Worm (Caenorhabditis elegans) whole organism, dauer: ENCODE data around the gene ttr-54.

Source experiments
- unc-62 ChIP-seq: sonication (generic microtip); optimal IDR thresholded peaks from 2 replicates; lab custom pipeline; 2017; ENCODE audit warnings: missing biosample characterization, missing genetic modification reagents, missing genetic modification characterization

ttr-54 gene

DNA sequence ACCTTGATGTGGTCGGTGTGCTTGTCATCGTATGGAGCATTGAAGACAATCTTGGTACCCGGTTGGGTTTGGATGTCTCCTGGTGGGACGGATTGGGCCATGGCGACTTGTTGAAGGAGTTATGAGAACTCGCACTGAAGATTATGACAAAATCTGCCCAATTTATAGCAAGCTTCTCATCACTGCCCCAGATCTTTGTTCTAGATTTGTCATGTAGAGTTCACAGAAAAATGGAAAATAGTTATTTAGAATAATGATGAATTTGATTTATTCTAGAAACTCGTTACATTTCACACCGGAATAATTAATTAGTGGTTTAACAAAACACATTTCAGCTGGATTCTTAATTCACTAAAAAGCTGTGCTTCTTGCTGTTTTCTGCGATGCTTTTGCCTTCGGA lies 11.9 kb upstream of the ttr-54 start, which contains the start of gene msp-38:
TSS of gene msp-38 (minus strand) at position 101 of the 400 bp plus-strand sequence.
- TF ChIP-seq unc-62 = no peak

DNA sequence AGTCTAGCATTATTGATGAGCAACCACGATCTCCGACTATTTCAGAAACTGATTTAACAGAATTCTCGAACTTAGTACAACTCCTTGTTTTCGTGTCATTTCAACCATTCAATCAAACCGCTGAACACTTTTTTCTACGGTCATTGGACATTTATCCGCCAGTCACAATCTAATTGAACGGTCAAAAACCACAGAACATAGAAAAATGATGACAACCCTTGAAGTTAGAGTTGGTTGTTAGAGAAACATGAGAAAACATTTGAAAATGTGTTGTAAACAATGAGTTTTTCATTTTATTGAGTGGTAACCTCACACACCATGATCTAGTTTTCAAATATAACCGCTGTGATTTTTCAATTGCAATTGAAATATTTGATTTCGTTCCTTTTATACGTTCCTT lies 11.1 kb upstream of the ttr-54 start:
- TF ChIP-seq unc-62 = no peak

DNA sequence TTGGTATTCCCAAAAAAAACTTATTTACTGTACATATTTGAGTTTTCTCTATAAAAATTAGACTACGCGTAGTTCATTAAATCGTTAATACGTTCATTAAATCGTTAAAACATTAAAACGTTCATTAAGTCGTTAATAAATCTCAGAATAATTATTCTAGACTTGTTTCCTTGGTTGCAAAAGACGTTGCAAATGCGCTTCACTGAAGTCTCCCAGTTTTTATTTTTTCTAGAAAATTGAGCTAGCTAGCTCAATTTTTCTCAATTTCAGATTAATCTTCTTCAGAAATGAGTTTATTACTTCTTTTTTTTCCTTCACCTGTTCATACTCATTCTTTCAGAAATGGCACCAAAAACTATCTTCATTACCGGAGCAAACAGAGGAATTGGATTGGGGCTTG lies 10.7 kb upstream of the ttr-54 start:
- no peak for TF ChIP-seq unc-62

DNA sequence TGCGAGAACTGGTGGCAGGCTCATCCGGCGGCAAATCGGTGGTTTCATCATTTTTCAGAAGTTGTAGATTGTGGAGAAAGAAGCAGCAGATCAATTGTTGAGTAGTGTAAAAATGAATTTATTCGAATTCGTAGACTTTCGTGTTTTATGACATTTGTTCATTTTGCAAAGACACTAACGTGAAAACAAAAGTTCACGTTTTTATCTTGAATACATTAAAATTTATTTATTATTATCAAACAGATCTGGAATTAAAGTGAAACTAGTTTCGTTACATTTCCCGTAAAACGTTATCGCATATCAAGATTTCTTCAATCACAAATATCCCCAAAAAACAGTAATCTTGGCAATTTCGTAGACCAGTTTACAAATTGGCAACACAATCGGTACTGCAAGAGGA lies 8.7 kb upstream of the ttr-54 start, which contains the start of gene T14G10.8:
TSS of gene T14G10.8 (minus strand) at position 101 of the 400 bp plus-strand sequence.
- TF ChIP-seq unc-62 = no peak

DNA sequence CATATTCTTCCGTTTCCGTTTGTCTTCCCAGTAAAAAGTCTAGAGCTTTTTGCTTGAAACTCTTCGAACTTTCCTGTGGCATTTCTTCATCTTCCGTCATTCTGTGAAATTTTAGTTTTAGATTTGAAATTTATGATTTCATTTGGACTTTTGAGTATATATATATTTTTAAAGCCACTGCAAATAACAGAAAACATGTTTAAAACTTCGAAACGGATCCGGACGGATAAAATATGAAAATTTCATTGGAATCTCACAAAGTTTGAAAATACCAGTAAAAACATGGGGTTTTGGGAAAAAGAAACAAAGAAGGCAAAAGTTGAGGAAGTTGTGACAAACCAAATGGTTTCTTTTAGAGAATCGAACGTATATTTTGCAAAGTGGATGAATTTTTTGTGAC lies 6.6 kb upstream of the ttr-54 start, which contains the start of gene pigs-1:
TSS of gene pigs-1 (minus strand) at position 101 of the 400 bp plus-strand sequence.
- TF ChIP-seq unc-62 = no peak

DNA sequence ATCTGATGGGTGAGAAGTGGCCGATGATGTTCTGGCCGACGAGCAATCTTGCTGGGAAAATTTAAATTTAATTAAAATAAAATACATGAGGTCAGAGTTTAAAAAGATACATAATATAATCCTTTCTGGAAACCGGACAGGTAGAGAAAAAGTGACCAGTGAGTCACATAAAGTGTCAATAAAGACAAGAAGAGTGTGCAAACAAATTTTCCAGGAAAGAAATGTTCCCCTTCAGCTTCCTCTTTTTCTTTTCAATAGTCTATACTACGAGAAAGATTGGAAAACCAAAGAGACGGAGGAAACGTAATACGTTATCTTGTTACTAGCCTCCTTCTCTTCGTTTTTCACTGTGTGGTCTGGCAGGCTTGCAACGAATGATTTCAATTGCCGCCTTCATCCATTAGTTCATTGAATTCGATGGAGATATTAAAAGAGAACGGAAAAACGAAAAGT lies 5.0 kb upstream of the ttr-54 start, which contains the start of gene tsp-12:
TSS of gene tsp-12 (minus strand) at position 51 of the 453 bp plus-strand sequence.
- TF ChIP-seq unc-62 = no peak

DNA sequence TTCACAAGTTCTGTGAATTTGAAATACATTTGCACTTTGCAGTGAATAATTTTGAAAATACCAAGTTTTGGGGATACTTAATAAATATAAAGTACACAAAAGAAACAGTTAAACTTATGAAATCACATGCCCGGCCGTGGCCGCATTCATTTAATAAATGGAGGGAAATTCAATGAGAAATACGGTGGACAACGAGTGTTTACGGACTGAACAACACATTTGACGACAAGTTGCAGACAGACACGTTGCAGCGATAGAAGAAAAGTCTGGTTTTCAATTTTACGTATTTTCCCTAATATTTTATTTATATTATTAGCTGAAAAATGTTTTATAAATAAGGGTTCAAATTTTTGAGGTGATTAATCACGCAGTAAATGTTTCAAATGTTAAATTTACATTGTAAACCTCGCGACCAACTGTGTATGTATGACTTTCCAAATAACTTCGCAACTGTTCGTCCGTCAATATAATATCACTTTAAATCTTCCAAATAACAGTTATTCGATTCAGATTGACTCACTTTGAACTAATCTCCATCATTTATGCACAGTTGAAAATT lies 4.1 kb upstream of the ttr-54 start, which contains the start of gene copg-1:
TSS of gene copg-1 (plus strand) at position 509 of the 559 bp plus-strand sequence.
- no peak for TF ChIP-seq unc-62

DNA sequence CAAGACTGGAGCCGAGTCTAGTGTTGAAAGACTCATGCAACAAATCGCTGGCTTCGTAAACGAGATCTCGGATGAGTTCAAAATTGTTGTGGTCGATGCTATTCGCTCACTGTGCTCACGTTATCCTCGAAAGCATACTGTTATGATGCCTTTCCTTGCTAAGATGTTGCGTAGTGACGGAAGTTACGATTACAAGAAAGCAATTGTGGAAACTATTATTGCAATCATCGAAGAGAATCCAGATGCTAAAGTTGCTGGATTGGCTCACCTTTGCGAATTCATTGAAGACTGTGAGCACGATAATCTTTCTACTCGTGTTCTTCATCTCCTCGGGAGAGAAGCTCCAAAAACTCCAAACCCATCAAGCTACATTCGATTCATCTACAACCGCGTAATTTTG lies 2.1 kb upstream of the ttr-54 start:
- TF ChIP-seq unc-62 = no peak

DNA sequence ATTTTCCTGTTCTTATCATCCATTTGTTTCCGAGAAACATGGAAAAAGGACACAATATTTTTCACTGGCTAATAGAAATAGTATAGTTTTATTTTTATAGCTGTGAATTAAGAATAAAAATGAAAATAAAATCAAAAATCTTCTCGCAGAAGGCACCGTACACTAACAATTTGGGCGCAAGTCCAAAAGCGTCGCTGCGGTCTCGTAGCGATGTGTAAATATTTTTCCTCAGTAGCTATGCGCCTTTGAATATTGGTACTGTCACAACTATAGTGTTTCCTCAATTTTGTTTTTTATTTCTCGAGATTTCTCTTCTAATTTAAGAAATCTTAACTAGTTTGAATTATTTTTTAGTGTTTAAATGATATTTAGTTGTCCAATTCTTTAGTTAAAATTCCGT lies 1.5 kb downstream of the ttr-54 start:
- no peak for TF ChIP-seq unc-62

DNA sequence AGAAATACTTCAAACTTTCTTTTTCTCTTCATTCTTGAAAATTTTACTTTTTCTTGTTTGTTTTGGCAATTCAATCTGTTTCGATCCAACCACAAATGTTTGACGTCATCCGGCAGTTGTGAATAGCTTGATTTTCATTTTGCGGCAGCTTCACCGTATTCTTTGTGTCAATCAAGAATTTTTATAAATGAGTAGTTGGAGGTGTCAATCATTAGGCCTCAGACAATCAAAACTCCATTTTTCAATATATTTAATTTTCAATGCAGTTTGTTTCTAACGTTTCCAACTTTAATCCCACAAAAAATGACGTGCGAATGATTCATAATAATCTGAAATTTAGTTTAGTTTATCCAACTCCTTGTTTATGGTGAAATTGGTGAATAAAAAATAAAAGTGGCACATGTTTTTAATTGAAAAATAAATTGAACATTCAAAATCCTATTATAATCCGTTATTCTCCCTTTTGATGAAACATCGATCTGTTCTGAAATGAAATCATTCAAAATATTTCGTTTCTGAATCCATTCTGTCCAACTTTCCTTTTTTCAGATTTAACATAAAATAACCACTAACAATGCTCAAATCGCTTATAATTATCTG lies 2.0 kb downstream of the ttr-54 start, which contains the start of gene ttr-53:
TSS of gene ttr-53 (plus strand) at position 550 of the 600 bp plus-strand sequence.
- TF ChIP-seq unc-62 = no peak

DNA sequence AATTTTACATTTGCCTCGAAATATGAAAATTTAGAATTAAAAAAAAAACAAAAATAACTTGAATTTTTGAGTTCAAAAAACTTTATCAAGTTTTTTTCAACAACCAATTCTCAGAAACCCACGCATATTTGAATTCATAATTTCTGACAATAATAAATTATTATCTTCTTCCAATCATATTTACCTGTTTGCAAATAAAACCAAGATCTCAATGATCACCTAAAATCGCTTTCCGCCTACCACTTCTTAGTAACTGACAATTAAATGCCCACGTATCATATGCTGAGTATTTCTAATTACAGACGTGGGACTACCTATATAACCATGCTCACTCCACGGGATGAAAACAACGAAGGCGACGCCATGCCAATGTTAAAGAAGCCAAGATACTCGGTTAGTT lies 6.1 kb downstream of the ttr-54 start, which contains the start of gene pps-1:
TSS of gene pps-1 (plus strand) at position 301 of the 400 bp plus-strand sequence.
- TF ChIP-seq unc-62 = no peak

DNA sequence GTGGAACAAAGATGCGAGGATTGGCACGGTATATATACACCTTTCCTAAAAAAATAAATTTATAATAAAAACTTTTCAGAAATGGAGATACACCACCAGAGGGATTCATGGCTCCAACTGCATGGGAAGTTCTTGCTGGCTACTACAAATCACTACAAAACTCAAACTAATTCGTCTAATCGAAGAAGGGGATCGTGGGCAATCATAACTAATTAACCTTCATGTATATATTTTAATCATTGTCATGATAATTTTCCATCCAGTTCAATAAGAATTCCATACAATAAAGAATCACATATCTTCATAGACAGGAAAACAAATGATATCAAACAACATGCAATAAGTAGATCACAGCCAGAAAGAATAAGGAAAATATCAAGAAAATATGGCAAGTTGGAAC lies 8.5 kb downstream of the ttr-54 start:
- TF ChIP-seq unc-62 = no peak

DNA sequence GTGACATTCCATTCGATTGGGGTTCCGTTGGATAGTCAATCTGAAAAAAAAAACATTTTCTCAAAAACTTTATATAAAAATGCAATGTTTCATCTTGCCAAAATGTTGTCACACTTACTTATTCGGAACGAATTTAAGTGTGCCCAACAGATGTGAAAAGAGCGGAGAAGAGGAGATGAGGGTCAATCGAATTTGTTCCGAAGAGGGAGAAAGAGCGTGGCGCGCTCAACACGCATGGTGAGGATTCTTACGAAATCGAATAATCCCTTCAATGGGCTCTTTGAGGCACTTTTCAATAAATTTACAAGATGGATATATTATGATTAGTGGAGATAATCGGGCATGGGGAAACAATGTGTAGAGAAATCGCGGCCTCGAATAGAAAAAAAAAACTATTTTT lies 15.2 kb downstream of the ttr-54 start:
- TF ChIP-seq unc-62 = no peak

DNA sequence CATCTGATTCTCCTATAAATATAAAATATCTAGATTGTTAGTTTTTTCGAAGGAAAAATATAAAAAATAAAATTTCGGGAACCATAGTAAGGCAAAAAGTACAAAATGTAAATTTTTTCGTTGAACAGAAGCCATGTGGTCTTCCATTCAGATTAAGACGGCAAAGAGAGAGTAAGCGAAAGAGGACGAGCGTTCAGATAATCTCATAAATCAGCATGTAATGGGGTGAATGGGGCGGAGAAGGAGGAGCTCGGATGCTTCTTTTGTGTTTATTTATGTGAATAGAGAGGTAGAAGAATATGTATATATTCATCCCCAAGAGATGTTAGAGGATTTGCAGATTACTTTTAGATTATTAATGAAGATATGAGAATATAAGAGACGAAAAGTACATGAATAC lies 18.8 kb downstream of the ttr-54 start, which contains the start of gene pxf-1:
TSS of gene pxf-1 (minus strand) at position 14 of the 400 bp plus-strand sequence.
- no peak for TF ChIP-seq unc-62

DNA sequence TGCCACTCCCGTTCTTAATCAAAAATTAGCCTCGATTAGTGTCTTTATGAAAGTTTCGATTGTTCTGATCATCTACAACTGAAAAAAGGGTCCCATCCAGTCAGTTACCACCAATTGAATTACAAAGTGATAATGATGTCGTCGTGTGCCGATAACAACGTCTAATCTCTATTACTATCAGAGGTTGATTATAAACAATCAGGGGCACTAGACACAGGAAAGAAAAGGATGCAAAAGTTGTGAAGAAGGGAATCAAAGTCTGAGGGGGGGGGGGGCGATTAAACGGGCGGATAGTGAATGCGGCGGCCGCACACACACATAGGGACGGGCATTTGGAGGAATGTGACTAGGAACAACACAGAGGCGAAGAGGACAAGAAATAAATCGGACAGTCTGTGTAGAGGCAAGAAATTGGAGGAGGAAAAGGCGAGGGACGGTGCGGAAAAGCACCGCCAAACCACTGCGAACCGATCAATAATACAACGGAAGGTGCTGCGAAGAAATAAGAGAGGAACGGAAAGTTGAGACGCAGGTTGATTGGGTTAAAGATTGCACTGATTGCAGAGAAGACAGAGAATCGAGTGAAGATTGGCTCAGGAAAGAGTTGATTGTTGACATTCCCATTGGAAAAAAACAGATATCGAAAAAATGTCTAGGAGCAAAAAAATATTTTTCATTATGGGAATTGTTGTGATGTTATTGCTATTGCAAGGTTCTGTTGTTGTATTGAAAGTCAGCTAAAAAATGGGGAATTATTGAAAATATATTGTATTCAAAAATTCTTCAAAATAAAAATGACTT lies 19.6 kb downstream of the ttr-54 start:
- no peak for TF ChIP-seq unc-62

DNA sequence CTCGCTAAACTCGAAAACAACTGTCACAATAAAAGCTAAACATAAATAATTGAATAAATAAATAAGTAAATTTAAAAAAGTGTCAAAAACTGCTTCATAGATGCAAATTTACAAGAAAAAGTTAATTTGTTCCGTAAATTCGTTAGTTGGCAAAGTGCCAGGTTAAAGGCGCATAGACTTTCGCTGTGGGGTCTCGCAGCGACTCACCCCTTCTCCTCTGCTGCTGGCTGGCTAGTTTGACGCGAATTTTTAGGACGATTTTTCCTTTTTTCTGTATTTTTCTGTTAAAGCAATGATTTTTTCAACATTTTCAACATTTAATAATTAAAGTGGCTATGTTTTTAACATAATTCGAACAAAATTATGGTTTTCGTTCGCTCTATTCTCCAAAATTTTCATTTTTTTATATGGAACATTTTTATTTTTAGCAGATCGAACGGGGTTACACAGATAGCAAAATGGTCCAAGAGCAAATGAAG lies 20.7 kb downstream of the ttr-54 start, which contains the start of gene rack-1:
TSS of gene rack-1 (plus strand) at position 429 of the 479 bp plus-strand sequence.
- TF ChIP-seq unc-62 = no peak

DNA sequence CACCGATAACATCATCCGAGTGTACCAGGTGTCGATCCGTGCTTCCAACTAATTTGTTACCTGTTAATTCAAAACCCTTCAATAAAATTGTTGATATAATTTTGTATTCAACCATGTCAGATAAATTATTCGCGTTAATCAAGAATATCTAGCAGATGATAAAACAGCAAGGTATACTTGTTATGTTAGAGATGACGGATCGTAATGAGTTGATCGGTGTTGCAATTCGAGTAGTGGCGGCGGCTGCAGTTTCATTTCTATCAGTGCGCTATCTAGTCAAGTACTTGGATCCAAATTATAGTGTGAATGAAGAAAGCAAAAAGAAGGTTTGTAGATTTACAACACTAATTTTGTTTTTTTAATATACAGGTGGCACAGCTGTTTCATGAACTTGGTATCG lies 22.2 kb downstream of the ttr-54 start, which contains the start of gene mspn-1:
TSS of gene mspn-1 (plus strand) at position 190 of the 400 bp plus-strand sequence.
- no peak for TF ChIP-seq unc-62
